Fruit fly (Drosophila melanogaster) whole organism, wandering third instar larva: Measurements from ENCODE around the gene CG14543.

Experiments used
- Abd-B ChIP-seq: fragments of >200 bp; optimal IDR thresholded peaks from 2 replicates; lab custom pipeline; 2017; ENCODE audit warnings: missing biosample characterization, missing genetic modification characterization
- CG32264 ChIP-seq: fragments of 200-800 bp; sonication (Bioruptor generic); optimal IDR thresholded peaks from 2 replicates; lab custom pipeline; 2016; ENCODE audit warnings: missing biosample characterization, missing genetic modification characterization
- CG9705 ChIP-seq: fragments of 200-800 bp; sonication (Bioruptor generic); optimal IDR thresholded peaks from 2 replicates; lab custom pipeline; 2018; ENCODE audit warnings: missing biosample characterization, mild to moderate bottlenecking, missing genetic modification characterization
- CrebA ChIP-seq: fragments of 200-800 bp; sonication (Bioruptor generic); optimal IDR thresholded peaks from 2 replicates; lab custom pipeline; 2016; ENCODE audit warnings: missing biosample characterization, mild to moderate bottlenecking, missing genetic modification characterization, borderline replicate concordance
- Dfd ChIP-seq: fragments of >200 bp; optimal IDR thresholded peaks from 2 replicates; lab custom pipeline; 2017; ENCODE audit warnings: missing biosample characterization, missing genetic modification characterization
- Dif ChIP-seq: fragments of 200-275, 200-300 bp; sonication (Bioruptor generic); optimal IDR thresholded peaks from 2 replicates; lab custom pipeline; 2018; ENCODE audit warnings: missing biosample characterization, missing genetic modification characterization; ENCODE audit not compliant: partially characterized antibody
- GATAd ChIP-seq: sonication (Bioruptor generic); optimal IDR thresholded peaks from 2 replicates; lab custom pipeline; 2016; ENCODE audit warnings: missing biosample characterization, missing genetic modification characterization
- HLH106 ChIP-seq: fragments of 200-800 bp; optimal IDR thresholded peaks from 3 replicates; lab custom pipeline; 2019; ENCODE audit warnings: missing biosample characterization, mild to moderate bottlenecking, missing genetic modification characterization, moderate library complexity
- Hnf4 ChIP-seq: fragments of 200-800 bp; sonication (Bioruptor generic); optimal IDR thresholded peaks from 2 replicates; lab custom pipeline; 2016; ENCODE audit warnings: missing biosample characterization, mild to moderate bottlenecking, missing genetic modification characterization
- Hr78 ChIP-seq: fragments of >200 bp; optimal IDR thresholded peaks from 2 replicates; lab custom pipeline; 2017; ENCODE audit warnings: missing biosample characterization, missing genetic modification characterization
- Hr83 ChIP-seq: fragments of 200-300 bp; sonication (Bioruptor generic); optimal IDR thresholded peaks from 2 replicates; lab custom pipeline; 2016; ENCODE audit warnings: missing biosample characterization, mild to moderate bottlenecking, missing genetic modification characterization, moderate library complexity; ENCODE audit not compliant: poor library complexity, severe bottlenecking
- Jra ChIP-seq: sonication (Bioruptor generic); optimal IDR thresholded peaks from 2 replicates; lab custom pipeline; 2016; ENCODE audit warnings: missing biosample characterization, missing genetic modification characterization
- Mio ChIP-seq: sonication (Bioruptor generic); optimal IDR thresholded peaks from 2 replicates; lab custom pipeline; 2016; ENCODE audit warnings: missing biosample characterization, missing genetic modification characterization
- Myc ChIP-seq: fragments of >200 bp; optimal IDR thresholded peaks from 2 replicates; lab custom pipeline; 2017
- N ChIP-seq: fragments of >200 bp; optimal IDR thresholded peaks from 2 replicates; lab custom pipeline; 2018; ENCODE audit warnings: missing biosample characterization, missing external identifiers, missing genetic modification characterization
- OdsH ChIP-seq: fragments of 200-800 bp; sonication (Bioruptor generic); optimal IDR thresholded peaks from 2 replicates; lab custom pipeline; 2016; ENCODE audit warnings: missing biosample characterization, mild to moderate bottlenecking, missing genetic modification characterization
- Rel ChIP-seq, 2 experiments: fragments of 200-800 bp; sonication (Bioruptor generic) in 1 of 2; optimal IDR thresholded peaks; 2 replicates in 1 of 2; 3 replicates in 1 of 2; lab custom pipeline; 2016 to 2019; ENCODE audit warnings: mild to moderate bottlenecking in 2 of 2, missing biosample characterization in 2 of 2, missing genetic modification characterization in 2 of 2, moderate library complexity in 1 of 2
- Sp1 ChIP-seq: fragments of 200-800 bp; sonication (Bioruptor generic); optimal IDR thresholded peaks from 3 replicates; lab custom pipeline; 2019; ENCODE audit warnings: missing biosample characterization, mild to moderate bottlenecking, missing genetic modification characterization, moderate library complexity
- Vsx2 ChIP-seq: fragments of 200-300, 225-300 bp; sonication (Bioruptor generic); optimal IDR thresholded peaks from 2 replicates; lab custom pipeline; 2018; ENCODE audit warnings: missing biosample characterization, missing genetic modification characterization; ENCODE audit not compliant: partially characterized antibody
- br ChIP-seq: fragments of 200-800 bp; sonication (Bioruptor generic); optimal IDR thresholded peaks from 2 replicates; lab custom pipeline; 2016; ENCODE audit warnings: missing biosample characterization, missing genetic modification characterization
- brk ChIP-seq: fragments of 200-800 bp; sonication (Bioruptor generic); optimal IDR thresholded peaks from 2 replicates; lab custom pipeline; 2016; ENCODE audit warnings: missing biosample characterization, mild to moderate bottlenecking, missing genetic modification characterization
- dl ChIP-seq, 2 experiments: fragments of 175-275, 200-275 bp in 1 of 2; fragments of 200-275 bp in 1 of 2; sonication (Bioruptor generic); optimal IDR thresholded peaks; lab custom pipeline; 2018; ENCODE audit warnings: mild to moderate bottlenecking in 2 of 2, missing biosample characterization in 2 of 2, missing genetic modification characterization in 2 of 2, moderate library complexity in 2 of 2; ENCODE audit not compliant: partially characterized antibody in 2 of 2, insufficient read depth in 1 of 2
- dmrt93B ChIP-seq: fragments of 200-800 bp; sonication (Bioruptor generic); optimal IDR thresholded peaks from 2 replicates; lab custom pipeline; 2018; ENCODE audit warnings: missing biosample characterization, mild to moderate bottlenecking, missing genetic modification characterization
- dsf ChIP-seq: sonication (Bioruptor generic); optimal IDR thresholded peaks from 2 replicates; lab custom pipeline; 2016; ENCODE audit warnings: missing biosample characterization, missing genetic modification characterization, borderline replicate concordance
- ey ChIP-seq: fragments of 200-800 bp; sonication (Bioruptor generic); optimal IDR thresholded peaks from 2 replicates; lab custom pipeline; 2016; ENCODE audit warnings: missing biosample characterization, missing genetic modification characterization
- foxo ChIP-seq, 2 experiments: fragments of 200-800 bp; sonication (Bioruptor generic); optimal IDR thresholded peaks; 2 replicates in 1 of 2; 3 replicates in 1 of 2; lab custom pipeline; 2016 to 2017; ENCODE audit warnings: missing biosample characterization in 2 of 2, missing genetic modification characterization in 2 of 2
- fru ChIP-seq: fragments of 200-800 bp; sonication (Bioruptor generic); optimal IDR thresholded peaks from 3 replicates; lab custom pipeline; 2016; ENCODE audit warnings: missing biosample characterization, mild to moderate bottlenecking, missing genetic modification characterization
- h ChIP-seq: fragments of 200-800 bp; sonication (Bioruptor generic); optimal IDR thresholded peaks from 3 replicates; lab custom pipeline; 2016; ENCODE audit warnings: missing biosample characterization, mild to moderate bottlenecking, missing genetic modification characterization
- jim ChIP-seq: fragments of 175-275, 200-325 bp; sonication (Bioruptor generic); optimal IDR thresholded peaks from 2 replicates; lab custom pipeline; 2016; ENCODE audit warnings: missing biosample characterization, mild to moderate bottlenecking, missing genetic modification characterization
- lola ChIP-seq: fragments of >200 bp; optimal IDR thresholded peaks from 2 replicates; lab custom pipeline; 2017; ENCODE audit warnings: missing biosample characterization, missing genetic modification characterization
- pan ChIP-seq: fragments of >200 bp; optimal IDR thresholded peaks from 2 replicates; lab custom pipeline; 2017
- psq ChIP-seq: fragments of 200-800 bp; sonication (Bioruptor generic); optimal IDR thresholded peaks from 3 replicates; lab custom pipeline; 2017; ENCODE audit warnings: missing biosample characterization, mild to moderate bottlenecking, missing genetic modification characterization, moderate library complexity
- rgr ChIP-seq: fragments of 200-800 bp; sonication (Bioruptor generic); optimal IDR thresholded peaks from 3 replicates; lab custom pipeline; 2016; ENCODE audit warnings: missing biosample characterization, mild to moderate bottlenecking, missing genetic modification characterization
- sage ChIP-seq: fragments of 200-800 bp; sonication (Bioruptor generic); optimal IDR thresholded peaks from 2 replicates; lab custom pipeline; 2016; ENCODE audit warnings: missing biosample characterization, mild to moderate bottlenecking, missing genetic modification characterization
- sv ChIP-seq: fragments of 200-800 bp; sonication (Bioruptor generic); optimal IDR thresholded peaks from 3 replicates; lab custom pipeline; 2016; ENCODE audit warnings: missing biosample characterization, missing genetic modification characterization
- tai ChIP-seq: sonication (Bioruptor generic); optimal IDR thresholded peaks from 2 replicates; lab custom pipeline; 2016; ENCODE audit warnings: missing biosample characterization, missing genetic modification characterization
- usp ChIP-seq: fragments of >200 bp; optimal IDR thresholded peaks from 2 replicates; lab custom pipeline; 2017; ENCODE audit warnings: missing biosample characterization, missing genetic modification characterization
- woc ChIP-seq: sonication (Bioruptor generic); optimal IDR thresholded peaks from 2 replicates; lab custom pipeline; 2016; ENCODE audit warnings: missing biosample characterization, mild to moderate bottlenecking, missing genetic modification characterization

CG14543 gene

dm6 chr3R:26008892-26009539, 47.4 kb upstream of the CG14543 start:
- TF ChIP-seq CrebA = peak; percentile 39
- peak; percentile 97 for TF ChIP-seq rgr (GFP tag; lab: Kevin White, UChicago)
- TF ChIP-seq fru = peak; percentile 98
- peak; percentile 97 for TF ChIP-seq br (GFP tag; lab: Kevin White, UChicago)
- TF ChIP-seq OdsH (GFP tag; lab: Kevin White, UChicago) = peak; percentile 98
- TF ChIP-seq tai = peak; percentile 88
- TF ChIP-seq Rel (GFP tag; optimal IDR thresholded peaks at IDR 0.05; lab: Kevin White, UChicago) = peak; percentile 96
- peak; percentile 68 for TF ChIP-seq Rel (tag; optimal IDR thresholded peaks at IDR 0.05; lab: Kevin White, UChicago)
- peak; percentile 93 for TF ChIP-seq brk (GFP tag; lab: Kevin White, UChicago)
- TF ChIP-seq HLH106 (tag; lab: Kevin White, UChicago) = peak; percentile 97
- TF ChIP-seq sage (GFP tag; lab: Kevin White, UChicago) = peak; percentile 93
- TF ChIP-seq Abd-B (GFP tag; lab: Kevin White, UChicago) = no peak
- TF ChIP-seq Hnf4 = peak; percentile 95
- no peak for TF ChIP-seq GATAd (GFP tag; lab: Kevin White, UChicago)
- peak; percentile 72 for TF ChIP-seq dsf
- TF ChIP-seq dl (GFP tag; optimal IDR thresholded peaks at IDR 0.05; lab: Kevin White, UChicago; ENCODE audit: insufficient read depth in 1 of 2, partially characterized antibody in 2 of 2) = no peak
- TF ChIP-seq jim (GFP tag; lab: Kevin White, UChicago) = no peak
- TF ChIP-seq woc (GFP tag; lab: Kevin White, UChicago) = peak; percentile 98
- TF ChIP-seq Dfd (GFP tag; lab: Kevin White, UChicago) = no peak
- no peak for TF ChIP-seq Myc
- peak; percentile 95 for TF ChIP-seq dmrt93B (GFP tag; lab: Kevin White, UChicago)
- TF ChIP-seq Vsx2 (GFP tag; lab: Kevin White, UChicago) = no peak
- TF ChIP-seq lola (GFP tag; lab: Kevin White, UChicago) = no peak
- peak; percentile 86 for TF ChIP-seq Jra
- TF ChIP-seq sv (GFP tag; lab: Kevin White, UChicago) = peak; percentile 80
- peak; percentile 94 for TF ChIP-seq psq
- TF ChIP-seq foxo (GFP tag; optimal IDR thresholded peaks at IDR 0.05; lab: Kevin White, UChicago) = peak; percentile 88 to 97
- peak; percentile 96 for TF ChIP-seq CG32264
- TF ChIP-seq N (GFP tag; lab: Kevin White, UChicago) = no peak
- no peak for TF ChIP-seq Hr78 (GFP tag; lab: Kevin White, UChicago)
- peak; percentile 98 for TF ChIP-seq ey
- no peak for TF ChIP-seq usp (GFP tag; lab: Kevin White, UChicago)
- TF ChIP-seq CG9705 (GFP tag; lab: Kevin White, UChicago) = peak; percentile 90
- TF ChIP-seq h (GFP tag; lab: Kevin White, UChicago) = peak; percentile 98
- peak; percentile 97 for TF ChIP-seq Sp1 (GFP tag; lab: Kevin White, UChicago)
- peak; percentile 36 for TF ChIP-seq Mio (GFP tag; lab: Kevin White, UChicago)
- TF ChIP-seq pan (lab: Kevin White, UChicago) = no peak
- peak; percentile 68 for TF ChIP-seq Dif (GFP tag; lab: Kevin White, UChicago)
- TF ChIP-seq Hr83 (GFP tag; lab: Kevin White, UChicago) = peak; percentile 30

- TF ChIP-seq h (GFP tag; lab: Kevin White, UChicago) (no peak), rgr (GFP tag; lab: Kevin White, UChicago) (no peak), jim (GFP tag; lab: Kevin White, UChicago) (no peak), Abd-B (GFP tag; lab: Kevin White, UChicago) (no peak), Vsx2 (GFP tag; lab: Kevin White, UChicago) (no peak)
Measured at dm6 chr3R:26009766-26010414, 46.5 kb upstream of the CG14543 start.
